Worm (Caenorhabditis elegans) whole organism, mixed stage, embryonic: ENCODE measurements around the gene cest-12.

ENCODE experiments used
- ceh-43 ChIP-seq: fragments of 200-800 bp; sonication (Bioruptor generic); optimal IDR thresholded peaks from 2 replicates; lab custom pipeline; 2018; ENCODE audit warnings: mild to moderate bottlenecking, missing genetic modification characterization, moderate library complexity, missing compliant biosample characterization
- tbx-8 ChIP-seq: fragments of 200-800 bp; sonication (Bioruptor generic); optimal IDR thresholded peaks from 2 replicates; lab custom pipeline; 2018; ENCODE audit warnings: mild to moderate bottlenecking, missing genetic modification characterization, moderate library complexity, missing compliant biosample characterization
- unc-120 ChIP-seq: sonication (generic microtip); optimal IDR thresholded peaks from 2 replicates; lab custom pipeline; 2017; ENCODE audit warnings: missing genetic modification characterization, missing compliant biosample characterization; ENCODE audit not compliant: poor library complexity, severe bottlenecking
- unc-39 ChIP-seq: fragments of 150-350 bp; optimal IDR thresholded peaks from 2 replicates; lab custom pipeline; 2014; ENCODE audit warnings: missing biosample characterization, missing genetic modification characterization
- unc-62 ChIP-seq: fragments of 150-350 bp; optimal IDR thresholded peaks from 2 replicates; lab custom pipeline; 2014; ENCODE audit warnings: missing biosample characterization, missing genetic modification reagents, missing genetic modification characterization

- TF ChIP-seq unc-120 (no peak), ceh-43 (GFP tag; lab: Kevin White, UChicago) (no peak), tbx-8 (GFP tag; lab: Kevin White, UChicago) (no peak), unc-39 (no peak), unc-62 (no peak)
These were observed 43.4 kb downstream of the cest-12 start for ce11 chrIII:12063934-12064333.
